Fruit fly (Drosophila melanogaster) whole organism, embryonic: ENCODE measurements around the gene CG43093.

Experiments
- Atf3 ChIP-seq: fragments of 200-800 bp; sonication (Bioruptor generic); optimal IDR thresholded peaks from 3 replicates; lab custom pipeline; 2016; ENCODE audit warnings: missing biosample characterization, missing genetic modification characterization
- B-H1 ChIP-seq: fragments of 200-800 bp; sonication (Bioruptor generic); IDR thresholded peaks from 3 replicates; pipeline ENCODE4 v1.3.6; 2022; ENCODE audit warnings: missing biosample characterization, missing genetic modification characterization
- CG1024 ChIP-seq: fragments of 200-800 bp; sonication (Bioruptor generic); IDR thresholded peaks from 2 replicates; pipeline ENCODE4 v1.3.6; 2022; ENCODE audit warnings: missing biosample characterization, missing genetic modification characterization
- CG10654 ChIP-seq: fragments of 200-800 bp; sonication (Bioruptor generic); optimal IDR thresholded peaks from 2 replicates; lab custom pipeline; 2016; ENCODE audit warnings: missing biosample characterization, missing genetic modification characterization
- CG12744 ChIP-seq: fragments of 200-800 bp; sonication (Bioruptor generic); optimal IDR thresholded peaks from 2 replicates; lab custom pipeline; 2016; ENCODE audit warnings: missing biosample characterization, missing genetic modification characterization
- CG15601 ChIP-seq: fragments of 200-800 bp; sonication (Bioruptor generic); optimal IDR thresholded peaks from 3 replicates; lab custom pipeline; 2019; ENCODE audit warnings: missing biosample characterization, mild to moderate bottlenecking, missing genetic modification characterization, moderate library complexity
- CG17612 ChIP-seq: fragments of 200-800 bp; sonication (Bioruptor generic); IDR thresholded peaks from 2 replicates; pipeline ENCODE4 v1.3.6; 2022; ENCODE audit warnings: missing biosample characterization, missing genetic modification characterization
- CG1832 ChIP-seq: fragments of 200-800 bp; sonication (Bioruptor generic); optimal IDR thresholded peaks from 2 replicates; lab custom pipeline; 2017; ENCODE audit warnings: missing biosample characterization, mild to moderate bottlenecking, missing genetic modification characterization, inconsistent platforms
- CG2875 ChIP-seq: fragments of 200-800 bp; sonication (Bioruptor generic); optimal IDR thresholded peaks from 2 replicates; lab custom pipeline; 2017; ENCODE audit warnings: missing biosample characterization, mild to moderate bottlenecking, missing genetic modification characterization, missing genetic modification reagents
- CG30020 ChIP-seq: fragments of 200-800 bp; optimal IDR thresholded peaks from 2 replicates; lab custom pipeline; 2019; ENCODE audit warnings: missing biosample characterization, mild to moderate bottlenecking, missing genetic modification characterization, moderate library complexity
- CG3065 ChIP-seq: fragments of 200-800 bp; sonication (Bioruptor generic); optimal IDR thresholded peaks from 2 replicates; lab custom pipeline; 2016; ENCODE audit warnings: missing biosample characterization, missing genetic modification characterization
- CG32767 ChIP-seq: fragments of 200-800 bp; sonication (Bioruptor generic); IDR thresholded peaks from 2 replicates; pipeline ENCODE4 v1.3.6; 2022; ENCODE audit warnings: missing biosample characterization, missing genetic modification characterization
- CG4282 ChIP-seq: fragments of 200-800 bp; sonication (Bioruptor generic); optimal IDR thresholded peaks from 2 replicates; lab custom pipeline; 2016; ENCODE audit warnings: missing biosample characterization, missing genetic modification characterization
- CG4730 ChIP-seq: fragments of 200-800 bp; sonication (Bioruptor generic); IDR thresholded peaks from 2 replicates; pipeline ENCODE4 v1.3.6; 2022; ENCODE audit warnings: missing biosample characterization, missing genetic modification characterization
- CG5180 ChIP-seq: fragments of 200-800 bp; sonication (Bioruptor generic); optimal IDR thresholded peaks from 3 replicates; lab custom pipeline; 2017; ENCODE audit warnings: missing biosample characterization, missing genetic modification characterization, mild to moderate bottlenecking, moderate library complexity, missing genetic modification reagents
- CG6813 ChIP-seq: fragments of 200-800 bp; sonication (Bioruptor generic); optimal IDR thresholded peaks from 2 replicates; lab custom pipeline; 2017; ENCODE audit warnings: missing biosample characterization, missing genetic modification characterization, mild to moderate bottlenecking, moderate library complexity, missing genetic modification reagents
- CG8765 ChIP-seq: fragments of 200-800 bp; sonication (Bioruptor generic); IDR thresholded peaks from 2 replicates; pipeline ENCODE4 v1.3.6; 2022; ENCODE audit warnings: missing biosample characterization, missing genetic modification characterization
- CG8924 ChIP-seq: fragments of 200-800 bp; optimal IDR thresholded peaks from 3 replicates; lab custom pipeline; 2019; ENCODE audit warnings: missing biosample characterization, mild to moderate bottlenecking, missing genetic modification characterization, moderate library complexity
- Dp ChIP-seq: fragments of 200-800 bp; sonication (Bioruptor generic); optimal IDR thresholded peaks from 2 replicates; lab custom pipeline; 2018; ENCODE audit warnings: missing biosample characterization, mild to moderate bottlenecking, missing genetic modification characterization, moderate library complexity
- Gug ChIP-seq: fragments of 200-800 bp; sonication (Bioruptor generic); IDR thresholded peaks from 4 replicates; pipeline ENCODE4 v1.3.6; 2022; ENCODE audit warnings: missing biosample characterization, missing genetic modification characterization
- H15 ChIP-seq: fragments of 200-800 bp; sonication (Bioruptor generic); IDR thresholded peaks from 3 replicates; pipeline ENCODE4 v1.3.6; 2022; ENCODE audit warnings: missing biosample characterization, missing genetic modification characterization
- HLH3B ChIP-seq: fragments of 200-800 bp; sonication (Bioruptor generic); IDR thresholded peaks from 2 replicates; pipeline ENCODE4 v1.3.6; 2022; ENCODE audit warnings: missing biosample characterization, missing genetic modification characterization
- HLH54F ChIP-seq: fragments of 200-800 bp; sonication (Bioruptor generic); optimal IDR thresholded peaks from 3 replicates; lab custom pipeline; 2016; ENCODE audit warnings: missing biosample characterization, missing genetic modification characterization
- Hr39 ChIP-seq: fragments of >200 bp; optimal IDR thresholded peaks from 2 replicates; lab custom pipeline; 2017
- Hr51 ChIP-seq, 2 experiments: fragments of 200-800 bp; sonication (Bioruptor generic); optimal IDR thresholded peaks; 2 replicates in 1 of 2; 3 replicates in 1 of 2; lab custom pipeline; 2016 to 2018; ENCODE audit warnings: missing biosample characterization in 2 of 2, missing genetic modification characterization in 2 of 2, mild to moderate bottlenecking in 1 of 2, moderate library complexity in 1 of 2
- Lpt ChIP-seq: fragments of >200 bp; optimal IDR thresholded peaks from 2 replicates; lab custom pipeline; 2018; ENCODE audit warnings: missing biosample characterization, missing genetic modification characterization
- NC2β ChIP-seq: fragments of 200-800 bp; sonication (Bioruptor generic); optimal IDR thresholded peaks from 2 replicates; lab custom pipeline; 2016; ENCODE audit warnings: missing biosample characterization, missing genetic modification characterization
- Ptx1 ChIP-seq: fragments of 200-800 bp; sonication (Bioruptor generic); IDR thresholded peaks from 2 replicates; pipeline ENCODE4 v1.3.6; 2022; ENCODE audit warnings: missing biosample characterization, missing genetic modification characterization
- Rx ChIP-seq: fragments of 200-800 bp; sonication (Bioruptor generic); IDR thresholded peaks from 2 replicates; pipeline ENCODE4 v1.3.6; 2022; ENCODE audit warnings: missing biosample characterization, missing genetic modification characterization
- Side ChIP-seq: fragments of 200-800 bp; sonication (Bioruptor generic); optimal IDR thresholded peaks from 2 replicates; lab custom pipeline; 2016; ENCODE audit warnings: missing biosample characterization, missing genetic modification characterization
- Vsx1 ChIP-seq: fragments of 200-800 bp; sonication (Bioruptor generic); optimal IDR thresholded peaks from 2 replicates; lab custom pipeline; 2017; ENCODE audit warnings: missing biosample characterization, mild to moderate bottlenecking, missing genetic modification characterization, missing genetic modification reagents
- Xbp1 ChIP-seq: fragments of 200-800 bp; sonication (Bioruptor generic); optimal IDR thresholded peaks from 3 replicates; lab custom pipeline; 2016; ENCODE audit warnings: missing biosample characterization, mild to moderate bottlenecking, missing genetic modification characterization
- abd-A ChIP-seq: fragments of 200-800 bp; sonication (Bioruptor generic); optimal IDR thresholded peaks from 3 replicates; lab custom pipeline; 2019; ENCODE audit warnings: missing biosample characterization, mild to moderate bottlenecking, missing genetic modification characterization, moderate library complexity
- ap ChIP-seq: fragments of 200-800 bp; sonication (Bioruptor generic); IDR thresholded peaks from 2 replicates; pipeline ENCODE4 v1.3.6; 2022; ENCODE audit warnings: missing biosample characterization, missing genetic modification characterization
- ara ChIP-seq: fragments of 200-800 bp; sonication (Bioruptor generic); IDR thresholded peaks from 2 replicates; pipeline ENCODE4 v1.3.6; 2022; ENCODE audit warnings: missing biosample characterization, missing genetic modification characterization
- ato ChIP-seq: fragments of 200-800 bp; sonication (Bioruptor generic); IDR thresholded peaks from 2 replicates; pipeline ENCODE4 v1.3.6; 2022; ENCODE audit warnings: missing biosample characterization, missing genetic modification characterization; ENCODE audit not compliant: partially characterized antibody
- btn ChIP-seq: fragments of 200-800 bp; sonication (Bioruptor generic); optimal IDR thresholded peaks from 2 replicates; lab custom pipeline; 2016; ENCODE audit warnings: missing biosample characterization, missing genetic modification characterization
- da ChIP-seq: fragments of 200-800 bp; sonication (Bioruptor generic); optimal IDR thresholded peaks from 2 replicates; lab custom pipeline; 2016; ENCODE audit warnings: missing biosample characterization, missing genetic modification characterization
- fd96Cb ChIP-seq: fragments of 200-800 bp; sonication (Bioruptor generic); optimal IDR thresholded peaks from 2 replicates; lab custom pipeline; 2018; ENCODE audit warnings: missing biosample characterization, mild to moderate bottlenecking, missing genetic modification characterization, moderate library complexity
- gcm2 ChIP-seq: fragments of 200-800 bp; sonication (Bioruptor generic); optimal IDR thresholded peaks from 2 replicates; lab custom pipeline; 2016; ENCODE audit warnings: missing biosample characterization, missing genetic modification characterization
- gsb ChIP-seq: fragments of 200-800 bp; sonication (Bioruptor generic); IDR thresholded peaks from 2 replicates; pipeline ENCODE4 v1.3.6; 2022; ENCODE audit warnings: missing biosample characterization, missing genetic modification characterization
- ind ChIP-seq: fragments of 200-800 bp; sonication (Bioruptor generic); optimal IDR thresholded peaks from 3 replicates; lab custom pipeline; 2016; ENCODE audit warnings: missing biosample characterization, missing genetic modification characterization
- mam ChIP-seq: fragments of 200-800 bp; sonication (Bioruptor generic); optimal IDR thresholded peaks from 3 replicates; lab custom pipeline; 2016; ENCODE audit warnings: missing biosample characterization, missing genetic modification characterization
- nerfin-1 ChIP-seq: fragments of 200-800 bp; sonication (Bioruptor generic); optimal IDR thresholded peaks from 3 replicates; lab custom pipeline; 2019; ENCODE audit warnings: missing biosample characterization, mild to moderate bottlenecking, missing genetic modification characterization, moderate library complexity
- odd ChIP-seq: fragments of 200-800 bp; sonication (Bioruptor generic); optimal IDR thresholded peaks from 2 replicates; lab custom pipeline; 2017; ENCODE audit warnings: missing biosample characterization, mild to moderate bottlenecking, missing genetic modification characterization
- onecut ChIP-seq: fragments of 200-800 bp; sonication (Bioruptor generic); IDR thresholded peaks from 2 replicates; pipeline ENCODE4 v1.3.6; 2022; ENCODE audit warnings: missing biosample characterization, missing genetic modification characterization
- otp ChIP-seq: fragments of 200-800 bp; sonication (Bioruptor generic); IDR thresholded peaks from 3 replicates; pipeline ENCODE4, ENCODE4 v1.3.6; 2022; ENCODE audit warnings: missing biosample characterization, missing genetic modification characterization
- pho ChIP-seq: fragments of 200-800 bp; sonication (Bioruptor generic); optimal IDR thresholded peaks from 2 replicates; lab custom pipeline; 2016; ENCODE audit warnings: missing biosample characterization, missing genetic modification characterization
- pum ChIP-seq: fragments of 200-800 bp; sonication (Bioruptor generic); optimal IDR thresholded peaks from 2 replicates; lab custom pipeline; 2016; ENCODE audit warnings: missing biosample characterization, missing genetic modification characterization
- ranshi ChIP-seq: fragments of 200-800 bp; sonication (Bioruptor generic); IDR thresholded peaks from 2 replicates; pipeline ENCODE4 v1.3.6; 2022; ENCODE audit warnings: missing biosample characterization, missing genetic modification characterization
- unc-4 ChIP-seq: fragments of 200-800 bp; sonication (Bioruptor generic); IDR thresholded peaks from 2 replicates; pipeline ENCODE4 v1.3.6; 2022; ENCODE audit warnings: missing biosample characterization, missing genetic modification characterization; ENCODE audit not compliant: partially characterized antibody
- zf30C ChIP-seq: fragments of 200-800 bp; sonication (Bioruptor generic); optimal IDR thresholded peaks from 3 replicates; lab custom pipeline; 2018; ENCODE audit warnings: missing biosample characterization, mild to moderate bottlenecking, missing genetic modification characterization

CG43093 gene

dm6 chr3R:22750534-22750947 lies 19.6 kb downstream of the CG43093 start, which contains the start of the genes rumi, CG7029 and Usp12-46 (continued):
- no peak for TF ChIP-seq Vsx1 (GFP tag; lab: Kevin White, UChicago)
- TF ChIP-seq Hr39 (lab: Kevin White, UChicago), result no peak
- no peak for TF ChIP-seq abd-A (tag; lab: Kevin White, UChicago)
- peak; percentile 79 for TF ChIP-seq ara (GFP tag; lab: Robert Waterston, UW)
- TF ChIP-seq CG4730, result peak; percentile 71
- peak; percentile 91 for TF ChIP-seq NC2β (GFP tag; lab: Kevin White, UChicago)
- peak; percentile 91 for TF ChIP-seq Side (GFP tag; lab: Kevin White, UChicago)
- peak; percentile 85 for TF ChIP-seq CG15601 (tag; lab: Kevin White, UChicago)
- TF ChIP-seq CG10654 (GFP tag; lab: Kevin White, UChicago), result peak; percentile 87
- no peak for TF ChIP-seq odd (GFP tag; lab: Kevin White, UChicago)
- peak; percentile 81 for TF ChIP-seq HLH3B (GFP tag; lab: Robert Waterston, UW)
- peak; percentile 46; the same call in 1 of the 2 replicates for TF ChIP-seq gsb (GFP tag; lab: Robert Waterston, UW)
- peak; percentile 44 for TF ChIP-seq Dp (GFP tag; lab: Kevin White, UChicago)
- TF ChIP-seq CG12744 (GFP tag; lab: Kevin White, UChicago), result peak; percentile 81
- TF ChIP-seq CG4282 (GFP tag; lab: Kevin White, UChicago), result peak; percentile 75
- peak; percentile 88 for TF ChIP-seq ind (GFP tag; lab: Kevin White, UChicago)
- peak; percentile 89 for TF ChIP-seq pum (GFP tag; lab: Kevin White, UChicago)
- peak; percentile 46 for TF ChIP-seq CG2875 (GFP tag; lab: Kevin White, UChicago)
- peak; percentile 91 for TF ChIP-seq mam (GFP tag; lab: Kevin White, UChicago)
- no peak for TF ChIP-seq CG5180 (GFP tag; lab: Kevin White, UChicago)
- TF ChIP-seq onecut, result peak; percentile 71
- TF ChIP-seq Xbp1 (GFP tag; lab: Kevin White, UChicago), result peak; percentile 92
- no peak for TF ChIP-seq zf30C (GFP tag; lab: Kevin White, UChicago)
- peak; percentile 72; the same call in 2 of the 3 replicates for TF ChIP-seq otp (GFP tag; lab: Robert Waterston, UW)
- TF ChIP-seq unc-4 (GFP tag; lab: Robert Waterston, UW), result peak; percentile 82
- TF ChIP-seq Gug (GFP tag; lab: Robert Waterston, UW), result peak; percentile 77; the same call in 3 of the 4 replicates
- peak; percentile 74 for TF ChIP-seq CG3065 (GFP tag; lab: Kevin White, UChicago)
- TF ChIP-seq B-H1 (GFP tag; lab: Robert Waterston, UW), result peak; percentile 72
- peak; percentile 85 for TF ChIP-seq CG32767 (GFP tag; lab: Robert Waterston, UW)
- peak; percentile 85 for TF ChIP-seq da
- peak; percentile 93 for TF ChIP-seq HLH54F
- TF ChIP-seq CG8765 (GFP tag; lab: Robert Waterston, UW), result peak; percentile 82
- peak; percentile 73 for TF ChIP-seq CG1024 (GFP tag; lab: Robert Waterston, UW)
- peak; percentile 67 for TF ChIP-seq gcm2 (GFP tag; lab: Kevin White, UChicago)
- peak; percentile 83 for TF ChIP-seq Ptx1 (GFP tag; lab: Robert Waterston, UW)
- TF ChIP-seq pho (GFP tag; lab: Kevin White, UChicago), result peak; percentile 87
- TF ChIP-seq fd96Cb (tag; lab: Kevin White, UChicago), result peak; percentile 82
- peak; percentile 86 to 90 for TF ChIP-seq Hr51 (GFP tag; optimal IDR thresholded peaks at IDR 0.05; lab: Kevin White, UChicago)
- peak; percentile 88 for TF ChIP-seq Atf3
- TF ChIP-seq nerfin-1 (tag; lab: Kevin White, UChicago), result peak; percentile 78
- TF ChIP-seq btn (GFP tag; lab: Kevin White, UChicago), result peak; percentile 72
- TF ChIP-seq Rx (GFP tag; lab: Robert Waterston, UW), result peak; percentile 80
- TF ChIP-seq CG1832, result no peak
- TF ChIP-seq CG17612, result peak; percentile 62; the same call in 1 of the 2 replicates
- peak; percentile 67 for TF ChIP-seq ap (GFP tag; lab: Robert Waterston, UW)
- TF ChIP-seq H15 (GFP tag; lab: Robert Waterston, UW), result peak; percentile 77
- peak; percentile 99 for TF ChIP-seq ranshi (GFP tag; lab: Robert Waterston, UW)
- TF ChIP-seq CG6813 (GFP tag; lab: Kevin White, UChicago), result peak; percentile 51
- TF ChIP-seq ato (GFP tag; lab: Robert Waterston, UW), result peak; percentile 67
- peak; percentile 87 for TF ChIP-seq CG8924 (tag; lab: Kevin White, UChicago)
- peak; percentile 65 for TF ChIP-seq CG30020 (tag; lab: Kevin White, UChicago)
- no peak for TF ChIP-seq Lpt (GFP tag; lab: Kevin White, UChicago)
